Worm (Caenorhabditis elegans): Measurements from ENCODE around the gene F46C3.2.

- TF ChIP-seq sma-3 (GFP tag; optimal IDR thresholded peaks at IDR 0.05): no peak
- no peak for TF ChIP-seq aly-2 (tag; optimal IDR thresholded peaks at IDR 0.05)
- TF ChIP-seq lin-39 (tag; optimal IDR thresholded peaks at IDR 0.05): no peak
- no peak for TF ChIP-seq gmeb-1 (tag; optimal IDR thresholded peaks at IDR 0.05)
- TF ChIP-seq elt-3 (tag; optimal IDR thresholded peaks at IDR 0.05): no peak
- peak; percentile 39 for TF ChIP-seq nhr-25 (tag; optimal IDR thresholded peaks at IDR 0.05)
- TF ChIP-seq nhr-12 (tag; optimal IDR thresholded peaks at IDR 0.05): no peak
- no peak for TF ChIP-seq unc-62 (GFP tag; optimal IDR thresholded peaks at IDR 0.05)
- no peak for TF ChIP-seq nhr-11 (tag; optimal IDR thresholded peaks at IDR 0.05)
These were observed 32.7 kb downstream of the F46C3.2 start for ce11 chrX:11385916-11386315.
